Fruit fly (Drosophila melanogaster) whole organism, embryonic: Measurements from ENCODE around the gene dpr20.

Experiments used
- Bdp1 ChIP-seq: fragments of 200-800 bp; sonication (Bioruptor generic); optimal IDR thresholded peaks from 3 replicates; lab custom pipeline; 2016; ENCODE audit warnings: missing biosample characterization, missing genetic modification characterization
- CG10979 ChIP-seq: fragments of 200-800 bp; sonication (Bioruptor generic); optimal IDR thresholded peaks from 2 replicates; lab custom pipeline; 2018; ENCODE audit warnings: missing biosample characterization, mild to moderate bottlenecking, missing genetic modification characterization, moderate library complexity
- CG11093 ChIP-seq: fragments of 200-800 bp; sonication (Bioruptor generic); IDR thresholded peaks from 3 replicates; pipeline ENCODE4 v1.3.6; 2022; ENCODE audit warnings: missing biosample characterization, missing genetic modification characterization
- CG11456 ChIP-seq: fragments of 200-800 bp; sonication (Bioruptor generic); IDR thresholded peaks from 3 replicates; pipeline ENCODE4 v1.3.6; 2022; ENCODE audit warnings: missing biosample characterization, missing genetic modification characterization
- CG12071 ChIP-seq: fragments of 200-800 bp; sonication (Bioruptor generic); optimal IDR thresholded peaks from 3 replicates; lab custom pipeline; 2018; ENCODE audit warnings: missing biosample characterization, mild to moderate bottlenecking, missing genetic modification characterization
- CG12744 ChIP-seq: fragments of 200-800 bp; sonication (Bioruptor generic); optimal IDR thresholded peaks from 2 replicates; lab custom pipeline; 2016; ENCODE audit warnings: missing biosample characterization, missing genetic modification characterization
- CG14441 ChIP-seq: fragments of 200-800 bp; sonication (Bioruptor generic); IDR thresholded peaks from 2 replicates; pipeline ENCODE4 v1.3.6; 2022; ENCODE audit warnings: missing biosample characterization, missing genetic modification characterization
- CG16779 ChIP-seq: fragments of 200-800 bp; sonication (Bioruptor generic); IDR thresholded peaks from 2 replicates; pipeline ENCODE4 v1.3.6; 2022; ENCODE audit warnings: missing biosample characterization, missing genetic modification characterization
- CG17568 ChIP-seq: fragments of 200-800 bp; sonication (Bioruptor generic); optimal IDR thresholded peaks from 2 replicates; lab custom pipeline; 2018; ENCODE audit warnings: missing biosample characterization, mild to moderate bottlenecking, missing genetic modification characterization, moderate library complexity
- CG2116 ChIP-seq: fragments of 200-800 bp; sonication (Bioruptor generic); optimal IDR thresholded peaks from 3 replicates; lab custom pipeline; 2018; ENCODE audit warnings: missing biosample characterization, mild to moderate bottlenecking, missing genetic modification characterization
- CG30403 ChIP-seq: fragments of 200-800 bp; sonication (Bioruptor generic); optimal IDR thresholded peaks from 3 replicates; lab custom pipeline; 2016; ENCODE audit warnings: missing biosample characterization, missing genetic modification characterization
- CG31388 ChIP-seq: fragments of 200-800 bp; sonication (Bioruptor generic); optimal IDR thresholded peaks from 2 replicates; lab custom pipeline; 2016; ENCODE audit warnings: missing biosample characterization, missing genetic modification characterization
- CG34422 ChIP-seq: fragments of 200-800 bp; sonication (Bioruptor generic); IDR thresholded peaks from 3 replicates; pipeline ENCODE4 v1.3.6; 2022; ENCODE audit warnings: missing biosample characterization, missing genetic modification characterization
- CG6272 ChIP-seq: fragments of 200-800 bp; sonication (Bioruptor generic); IDR thresholded peaks from 2 replicates; pipeline ENCODE4 v1.3.6; 2022; ENCODE audit warnings: missing biosample characterization, missing genetic modification characterization
- CG8924 ChIP-seq: fragments of 200-800 bp; optimal IDR thresholded peaks from 3 replicates; lab custom pipeline; 2019; ENCODE audit warnings: missing biosample characterization, mild to moderate bottlenecking, missing genetic modification characterization, moderate library complexity
- CG9727 ChIP-seq: fragments of 200-800 bp; sonication (Bioruptor generic); optimal IDR thresholded peaks from 3 replicates; lab custom pipeline; 2017; ENCODE audit warnings: missing biosample characterization, mild to moderate bottlenecking, missing genetic modification characterization
- CrebB ChIP-seq: fragments of 200-800 bp; sonication (Bioruptor generic); optimal IDR thresholded peaks from 3 replicates; lab custom pipeline; 2018; ENCODE audit warnings: missing biosample characterization, mild to moderate bottlenecking, missing genetic modification characterization
- D19A ChIP-seq: fragments of 200-800 bp; optimal IDR thresholded peaks from 3 replicates; lab custom pipeline; 2019; ENCODE audit warnings: missing biosample characterization, mild to moderate bottlenecking, missing genetic modification characterization, moderate library complexity
- E2f2 ChIP-seq: fragments of 200-800 bp; sonication (Bioruptor generic); IDR thresholded peaks from 2 replicates; pipeline ENCODE4 v1.3.6; 2022; ENCODE audit warnings: missing biosample characterization, missing genetic modification characterization
- Gsc ChIP-seq: fragments of 200-800 bp; sonication (Bioruptor generic); IDR thresholded peaks from 2 replicates; pipeline ENCODE4 v1.3.6; 2022; ENCODE audit warnings: missing biosample characterization, missing genetic modification characterization
- HLH3B ChIP-seq: fragments of 200-800 bp; sonication (Bioruptor generic); IDR thresholded peaks from 2 replicates; pipeline ENCODE4 v1.3.6; 2022; ENCODE audit warnings: missing biosample characterization, missing genetic modification characterization
- HLH4C ChIP-seq: fragments of 200-800 bp; sonication (Bioruptor generic); IDR thresholded peaks from 3 replicates; pipeline ENCODE4 v1.3.6; 2022; ENCODE audit warnings: missing biosample characterization, missing genetic modification characterization; ENCODE audit not compliant: partially characterized antibody
- HmgD ChIP-seq: fragments of 200-800 bp; sonication (Bioruptor generic); optimal IDR thresholded peaks from 3 replicates; lab custom pipeline; 2016; ENCODE audit warnings: missing biosample characterization, missing genetic modification characterization
- HmgZ ChIP-seq: fragments of 200-800 bp; sonication (Bioruptor generic); optimal IDR thresholded peaks from 2 replicates; lab custom pipeline; 2018; ENCODE audit warnings: missing biosample characterization, mild to moderate bottlenecking, missing genetic modification characterization
- Hr78 ChIP-seq, 2 experiments: fragments of 200-800 bp in 1 of 2; fragments of >200 bp in 1 of 2; sonication (Bioruptor generic) in 1 of 2; optimal IDR thresholded peaks; 2 replicates each; lab custom pipeline; 2017 to 2019; ENCODE audit warnings: missing biosample characterization in 2 of 2, missing genetic modification characterization in 2 of 2, mild to moderate bottlenecking in 1 of 2, moderate library complexity in 1 of 2
- Optix ChIP-seq: fragments of 200-800 bp; sonication (Bioruptor generic); IDR thresholded peaks from 3 replicates; pipeline ENCODE4 v1.3.6; 2022; ENCODE audit warnings: missing biosample characterization, missing genetic modification characterization
- Rfx ChIP-seq: fragments of 200-800 bp; sonication (Bioruptor generic); IDR thresholded peaks from 2 replicates; pipeline ENCODE4 v1.3.6; 2022; ENCODE audit warnings: missing biosample characterization, missing genetic modification characterization
- Sin3A ChIP-seq: fragments of >200 bp; optimal IDR thresholded peaks from 2 replicates; lab custom pipeline; 2018
- Sry-β ChIP-seq: fragments of 200-800 bp; sonication (Bioruptor generic); optimal IDR thresholded peaks from 2 replicates; lab custom pipeline; 2018; ENCODE audit warnings: missing biosample characterization, mild to moderate bottlenecking, missing genetic modification characterization, moderate library complexity
- bcd ChIP-seq: fragments of 200-800 bp; sonication (Bioruptor generic); optimal IDR thresholded peaks from 2 replicates; lab custom pipeline; 2017; ENCODE audit warnings: missing biosample characterization, mild to moderate bottlenecking, missing genetic modification characterization
- cad ChIP-seq: fragments of >200 bp; optimal IDR thresholded peaks from 2 replicates; lab custom pipeline; 2017; ENCODE audit warnings: missing biosample characterization, missing genetic modification characterization
- caup ChIP-seq: fragments of 200-800 bp; sonication (Bioruptor generic); optimal IDR thresholded peaks from 3 replicates; lab custom pipeline; 2017; ENCODE audit warnings: missing biosample characterization, mild to moderate bottlenecking, missing genetic modification characterization, moderate library complexity; ENCODE audit not compliant: severe bottlenecking
- chinmo ChIP-seq: fragments of 200-800 bp; sonication (Bioruptor generic); IDR thresholded peaks from 4 replicates; pipeline ENCODE4 v1.3.6; 2022; ENCODE audit warnings: missing biosample characterization, missing genetic modification characterization; ENCODE audit not compliant: partially characterized antibody
- chn ChIP-seq: fragments of 200-800 bp; sonication (Bioruptor generic); optimal IDR thresholded peaks from 2 replicates; lab custom pipeline; 2016; ENCODE audit warnings: missing biosample characterization, missing genetic modification characterization
- dpn ChIP-seq, 2 experiments: fragments of 200-800 bp; sonication (Bioruptor generic); optimal IDR thresholded peaks; 3 replicates each; lab custom pipeline; 2016; ENCODE audit warnings: missing biosample characterization in 2 of 2, missing genetic modification characterization in 2 of 2
- eyg ChIP-seq: fragments of 200-800 bp; sonication (Bioruptor generic); optimal IDR thresholded peaks from 3 replicates; lab custom pipeline; 2016; ENCODE audit warnings: missing biosample characterization, missing genetic modification characterization
- gce ChIP-seq: fragments of 200-800 bp; sonication (Bioruptor generic); IDR thresholded peaks from 3 replicates; pipeline ENCODE4 v1.3.6; 2022; ENCODE audit warnings: missing biosample characterization, missing genetic modification characterization
- mld ChIP-seq: fragments of 200-800 bp; sonication (Bioruptor generic); IDR thresholded peaks from 3 replicates; pipeline ENCODE4 v1.3.6; 2022; ENCODE audit warnings: missing biosample characterization, missing genetic modification characterization; ENCODE audit not compliant: partially characterized antibody
- nau ChIP-seq: fragments of 200-800 bp; sonication (Bioruptor generic); optimal IDR thresholded peaks from 3 replicates; lab custom pipeline; 2017; ENCODE audit warnings: missing biosample characterization, mild to moderate bottlenecking, missing genetic modification characterization, missing genetic modification reagents
- org-1 ChIP-seq: fragments of 200-800 bp; sonication (Bioruptor generic); optimal IDR thresholded peaks from 2 replicates; lab custom pipeline; 2017; ENCODE audit warnings: missing biosample characterization, missing genetic modification characterization
- peb ChIP-seq: fragments of 200-800 bp; sonication (Bioruptor generic); IDR thresholded peaks from 2 replicates; pipeline ENCODE4 v1.3.6; 2022; ENCODE audit warnings: missing biosample characterization, missing genetic modification characterization
- pnt ChIP-seq: fragments of 200-800 bp; sonication (Bioruptor generic); optimal IDR thresholded peaks from 3 replicates; lab custom pipeline; 2016; ENCODE audit warnings: missing biosample characterization, missing genetic modification characterization
- pzg ChIP-seq: fragments of 200-800 bp; sonication (Bioruptor generic); optimal IDR thresholded peaks from 3 replicates; lab custom pipeline; 2018; ENCODE audit warnings: missing biosample characterization, mild to moderate bottlenecking, missing genetic modification characterization, moderate library complexity
- schlank ChIP-seq: fragments of 200-800 bp; sonication (Bioruptor generic); optimal IDR thresholded peaks from 2 replicates; lab custom pipeline; 2018; ENCODE audit warnings: missing biosample characterization, mild to moderate bottlenecking, missing genetic modification characterization
- shn ChIP-seq: fragments of 200-800 bp; sonication (Bioruptor generic); optimal IDR thresholded peaks from 3 replicates; lab custom pipeline; 2016; ENCODE audit warnings: missing biosample characterization, missing genetic modification characterization
- slou ChIP-seq: fragments of 200-800 bp; sonication (Bioruptor generic); optimal IDR thresholded peaks from 3 replicates; lab custom pipeline; 2016; ENCODE audit warnings: missing biosample characterization, missing genetic modification characterization
- sob ChIP-seq: fragments of 200-800 bp; sonication (Bioruptor generic); IDR thresholded peaks from 2 replicates; pipeline ENCODE4 v1.3.6; 2022; ENCODE audit warnings: missing biosample characterization, missing genetic modification characterization
- tll ChIP-seq, 2 experiments: fragments of 200-800 bp in 1 of 2; fragments of >200 bp in 1 of 2; sonication (Bioruptor generic) in 1 of 2; optimal IDR thresholded peaks; 2 replicates each; lab custom pipeline; 2017 to 2019; ENCODE audit warnings: missing biosample characterization in 2 of 2, missing genetic modification characterization in 2 of 2, mild to moderate bottlenecking in 1 of 2, moderate library complexity in 1 of 2
- tup ChIP-seq: fragments of 200-800 bp; sonication (Bioruptor generic); optimal IDR thresholded peaks from 2 replicates; lab custom pipeline; 2016; ENCODE audit warnings: missing biosample characterization, mild to moderate bottlenecking, missing genetic modification characterization, moderate library complexity
- twi ChIP-seq: fragments of 200-800 bp; optimal IDR thresholded peaks from 2 replicates; lab custom pipeline; 2019; ENCODE audit warnings: missing biosample characterization, mild to moderate bottlenecking, missing genetic modification characterization, moderate library complexity

dpr20 gene

dm6 chr3L:804557-805260, 52.3 kb downstream of the dpr20 start (continued):
- TF ChIP-seq D19A (tag; lab: Kevin White, UChicago) (peak; percentile 47), gce (GFP tag; lab: Robert Waterston, UW) (0 out of 3 replicates have a peak, but pooled peaks have one; percentile 11), Hr78 (GFP tag; optimal IDR thresholded peaks at IDR 0.05; lab: Kevin White, UChicago) (no peak), peb (peak; percentile 42; the same call in 1 of the 2 replicates), cad (GFP tag; lab: Kevin White, UChicago) (no peak), twi (tag; lab: Kevin White, UChicago) (peak; percentile 7), HmgZ (tag; lab: Kevin White, UChicago) (no peak), tup (GFP tag; lab: Kevin White, UChicago) (no peak), slou (GFP tag; lab: Kevin White, UChicago) (no peak), CG16779 (GFP tag; lab: Robert Waterston, UW) (no peak), pnt (no peak), CG12071 (GFP tag; lab: Kevin White, UChicago) (no peak), eyg (no peak), Sin3A (lab: Kevin White, UChicago) (no peak), pzg (GFP tag; lab: Kevin White, UChicago) (no peak), mld (GFP tag; lab: Robert Waterston, UW) (no peak), Bdp1 (no peak), sob (no peak), CG34422 (no peak), CG11456 (no peak), Sry-β (GFP tag; lab: Kevin White, UChicago) (no peak), CG10979 (peak; percentile 60), CG8924 (tag; lab: Kevin White, UChicago) (peak; percentile 1), HmgD (GFP tag; lab: Kevin White, UChicago) (no peak), CG12744 (GFP tag; lab: Kevin White, UChicago) (no peak), CG31388 (GFP tag; lab: Kevin White, UChicago) (no peak), CG9727 (GFP tag; lab: Kevin White, UChicago) (peak; percentile 14), caup (peak; percentile 3), Optix (GFP tag; lab: Robert Waterston, UW) (no peak), HLH3B (GFP tag; lab: Robert Waterston, UW) (0 out of 2 replicates have a peak, but pooled peaks have one; percentile 11), schlank (tag; lab: Kevin White, UChicago) (no peak), org-1 (GFP tag; lab: Kevin White, UChicago) (peak; percentile 7), tll (GFP tag; optimal IDR thresholded peaks at IDR 0.05; lab: Kevin White, UChicago) (no peak), dpn (GFP tag; optimal IDR thresholded peaks at IDR 0.05; lab: Kevin White, UChicago) (peak in 1 of 2 experiments; percentile 5), Rfx (GFP tag; lab: Robert Waterston, UW) (no peak), bcd (GFP tag; lab: Kevin White, UChicago) (no peak), CG17568 (GFP tag; lab: Kevin White, UChicago) (no peak), CrebB (tag; lab: Kevin White, UChicago) (no peak), chinmo (GFP tag; lab: Robert Waterston, UW) (no peak), HLH4C (no peak), chn (GFP tag; lab: Kevin White, UChicago) (peak; percentile 30), shn (GFP tag; lab: Kevin White, UChicago) (no peak), CG6272 (GFP tag; lab: Robert Waterston, UW) (no peak), nau (GFP tag; lab: Kevin White, UChicago) (no peak), CG30403 (GFP tag; lab: Kevin White, UChicago) (peak; percentile 35), CG14441 (GFP tag; lab: Robert Waterston, UW) (no peak), E2f2 (GFP tag; lab: Robert Waterston, UW) (0 out of 2 replicates have a peak, but pooled peaks have one; percentile 21), CG11093 (GFP tag; lab: Robert Waterston, UW) (no peak), CG2116 (no peak), Gsc (GFP tag; lab: Robert Waterston, UW) (no peak)
